Fruit fly (Drosophila melanogaster) whole organism, embryonic: ENCODE results near the gene CG14839.
A peak's percentile ranks its signal among the peaks of the same experiment; 100 is the strongest.

Source experiments
- ATbp ChIP-seq: fragments of 200-800 bp; sonication (Bioruptor generic); optimal IDR thresholded peaks from 2 replicates; lab custom pipeline; 2017; ENCODE audit warnings: missing biosample characterization, mild to moderate bottlenecking, missing genetic modification characterization, missing genetic modification reagents
- Awh ChIP-seq: fragments of 200-800 bp; sonication (Bioruptor generic); IDR thresholded peaks from 2 replicates; pipeline ENCODE4, ENCODE4 v1.3.6; 2022; ENCODE audit warnings: missing biosample characterization, missing genetic modification characterization
- B-H2 ChIP-seq: fragments of 200-800 bp; sonication (Bioruptor generic); optimal IDR thresholded peaks from 2 replicates; lab custom pipeline; 2018; ENCODE audit warnings: missing biosample characterization, mild to moderate bottlenecking, missing genetic modification characterization
- BtbVII ChIP-seq: fragments of 200-800 bp; sonication (Bioruptor generic); optimal IDR thresholded peaks from 3 replicates; lab custom pipeline; 2017; ENCODE audit warnings: missing biosample characterization, mild to moderate bottlenecking, missing genetic modification characterization
- CG10654 ChIP-seq: fragments of 200-800 bp; sonication (Bioruptor generic); optimal IDR thresholded peaks from 2 replicates; lab custom pipeline; 2016; ENCODE audit warnings: missing biosample characterization, missing genetic modification characterization
- CG10979 ChIP-seq: fragments of 200-800 bp; sonication (Bioruptor generic); optimal IDR thresholded peaks from 2 replicates; lab custom pipeline; 2018; ENCODE audit warnings: missing biosample characterization, mild to moderate bottlenecking, missing genetic modification characterization, moderate library complexity
- CG11504 ChIP-seq: fragments of 200-800 bp; sonication (Bioruptor generic); optimal IDR thresholded peaks from 3 replicates; lab custom pipeline; 2019; ENCODE audit warnings: missing biosample characterization, mild to moderate bottlenecking, missing genetic modification characterization, moderate library complexity
- CG12659 ChIP-seq: fragments of 200-800 bp; sonication (Bioruptor generic); optimal IDR thresholded peaks from 3 replicates; lab custom pipeline; 2017; ENCODE audit warnings: mild to moderate bottlenecking, missing biosample characterization, missing genetic modification reagents, missing genetic modification characterization
- CG12744 ChIP-seq: fragments of 200-800 bp; sonication (Bioruptor generic); optimal IDR thresholded peaks from 2 replicates; lab custom pipeline; 2016; ENCODE audit warnings: missing biosample characterization, missing genetic modification characterization
- CG13775 ChIP-seq: fragments of 200-800 bp; sonication (Bioruptor generic); optimal IDR thresholded peaks from 3 replicates; lab custom pipeline; 2017; ENCODE audit warnings: missing biosample characterization, mild to moderate bottlenecking, missing genetic modification characterization
- CG15601 ChIP-seq: fragments of 200-800 bp; sonication (Bioruptor generic); optimal IDR thresholded peaks from 3 replicates; lab custom pipeline; 2019; ENCODE audit warnings: missing biosample characterization, mild to moderate bottlenecking, missing genetic modification characterization, moderate library complexity
- CG1603 ChIP-seq: fragments of 200-800 bp; sonication (Bioruptor generic); optimal IDR thresholded peaks from 2 replicates; lab custom pipeline; 2019; ENCODE audit warnings: missing biosample characterization, mild to moderate bottlenecking, missing genetic modification characterization, moderate library complexity
- CG17359 ChIP-seq: fragments of 200-800 bp; sonication (Bioruptor generic); optimal IDR thresholded peaks from 3 replicates; lab custom pipeline; 2018; ENCODE audit warnings: missing biosample characterization, mild to moderate bottlenecking, missing genetic modification characterization, moderate library complexity
- CG17361 ChIP-seq: fragments of 200-800 bp; sonication (Bioruptor generic); IDR thresholded peaks from 3 replicates; pipeline ENCODE4 v1.3.6; 2022; ENCODE audit warnings: missing biosample characterization, missing genetic modification characterization
- CG2712 ChIP-seq: fragments of 200-800 bp; optimal IDR thresholded peaks from 3 replicates; lab custom pipeline; 2019; ENCODE audit warnings: missing biosample characterization, mild to moderate bottlenecking, missing genetic modification characterization, moderate library complexity
- CG34376 ChIP-seq: fragments of 200-800 bp; sonication (Bioruptor generic); optimal IDR thresholded peaks from 2 replicates; lab custom pipeline; 2018; ENCODE audit warnings: missing biosample characterization, mild to moderate bottlenecking, missing genetic modification characterization
- CG4424 ChIP-seq: fragments of 200-800 bp; sonication (Bioruptor generic); optimal IDR thresholded peaks from 3 replicates; lab custom pipeline; 2016; ENCODE audit warnings: missing biosample characterization, missing genetic modification characterization
- CG4707 ChIP-seq: fragments of 200-800 bp; sonication (Bioruptor generic); optimal IDR thresholded peaks from 2 replicates; lab custom pipeline; 2018; ENCODE audit warnings: missing biosample characterization, mild to moderate bottlenecking, missing genetic modification characterization, moderate library complexity
- CG5180 ChIP-seq: fragments of 200-800 bp; sonication (Bioruptor generic); optimal IDR thresholded peaks from 3 replicates; lab custom pipeline; 2017; ENCODE audit warnings: missing biosample characterization, missing genetic modification characterization, mild to moderate bottlenecking, moderate library complexity, missing genetic modification reagents
- CG7271 ChIP-seq: fragments of 200-800 bp; sonication (Bioruptor generic); optimal IDR thresholded peaks from 2 replicates; lab custom pipeline; 2018; ENCODE audit warnings: missing biosample characterization, mild to moderate bottlenecking, missing genetic modification characterization, moderate library complexity
- CG7372 ChIP-seq: fragments of 200-800 bp; sonication (Bioruptor generic); IDR thresholded peaks from 2 replicates; pipeline ENCODE4 v1.3.6; 2022; ENCODE audit warnings: missing biosample characterization, missing genetic modification characterization
- CG7839 ChIP-seq: fragments of 200-800 bp; sonication (Bioruptor generic); optimal IDR thresholded peaks from 3 replicates; lab custom pipeline; 2018; ENCODE audit warnings: missing biosample characterization, mild to moderate bottlenecking, missing genetic modification characterization, moderate library complexity
- CG8089 ChIP-seq: fragments of 200-800 bp; sonication (Bioruptor generic); optimal IDR thresholded peaks from 3 replicates; lab custom pipeline; 2016; ENCODE audit warnings: missing biosample characterization, missing genetic modification characterization
- CG9437 ChIP-seq: fragments of 200-800 bp; sonication (Bioruptor generic); optimal IDR thresholded peaks from 2 replicates; lab custom pipeline; 2018; ENCODE audit warnings: missing biosample characterization, mild to moderate bottlenecking, missing genetic modification characterization
- CHES-1-like ChIP-seq: fragments of 200-800 bp; sonication (Bioruptor generic); optimal IDR thresholded peaks from 2 replicates; lab custom pipeline; 2016; ENCODE audit warnings: missing biosample characterization, missing genetic modification characterization
- D ChIP-seq, 2 experiments: fragments of 200-800 bp in 1 of 2; fragments of >200 bp in 1 of 2; sonication (Bioruptor generic) in 1 of 2; optimal IDR thresholded peaks; 2 replicates in 1 of 2; 3 replicates in 1 of 2; lab custom pipeline; 2017; ENCODE audit warnings: mild to moderate bottlenecking in 1 of 2, missing biosample characterization in 1 of 2, missing genetic modification characterization in 1 of 2, missing genetic modification reagents in 1 of 2
- Dek ChIP-seq: fragments of 200-800 bp; sonication (Bioruptor generic); optimal IDR thresholded peaks from 3 replicates; lab custom pipeline; 2019; ENCODE audit warnings: missing biosample characterization, mild to moderate bottlenecking, missing genetic modification characterization, moderate library complexity
- Doc2 ChIP-seq: fragments of 200-800 bp; sonication (Bioruptor generic); IDR thresholded peaks from 2 replicates; pipeline ENCODE4 v1.3.6; 2022; ENCODE audit warnings: missing biosample characterization, missing genetic modification characterization
- Dp ChIP-seq: fragments of 200-800 bp; sonication (Bioruptor generic); optimal IDR thresholded peaks from 2 replicates; lab custom pipeline; 2018; ENCODE audit warnings: missing biosample characterization, mild to moderate bottlenecking, missing genetic modification characterization, moderate library complexity
- E2f2 ChIP-seq: fragments of 200-800 bp; sonication (Bioruptor generic); IDR thresholded peaks from 2 replicates; pipeline ENCODE4 v1.3.6; 2022; ENCODE audit warnings: missing biosample characterization, missing genetic modification characterization
- Elba2 ChIP-seq: fragments of 200-800 bp; sonication (Bioruptor generic); optimal IDR thresholded peaks from 3 replicates; lab custom pipeline; 2016; ENCODE audit warnings: missing biosample characterization, missing genetic modification characterization
- HLH54F ChIP-seq: fragments of 200-800 bp; sonication (Bioruptor generic); optimal IDR thresholded peaks from 3 replicates; lab custom pipeline; 2016; ENCODE audit warnings: missing biosample characterization, missing genetic modification characterization
- Hr3 ChIP-seq: fragments of 200-800 bp; sonication (Bioruptor generic); optimal IDR thresholded peaks from 3 replicates; lab custom pipeline; 2016; ENCODE audit warnings: missing biosample characterization, missing genetic modification characterization
- MTF-1 ChIP-seq: fragments of 200-800 bp; sonication (Bioruptor generic); optimal IDR thresholded peaks from 2 replicates; lab custom pipeline; 2018; ENCODE audit warnings: missing biosample characterization, mild to moderate bottlenecking, missing genetic modification characterization, borderline replicate concordance
- Med ChIP-seq: fragments of 200-800 bp; sonication (Bioruptor generic); peaks from one replicate; lab custom pipeline; 2016; ENCODE audit warnings: missing biosample characterization, missing genetic modification characterization, mild to moderate bottlenecking, inconsistent platforms, moderate library complexity
- NC2α ChIP-seq: fragments of 200-800 bp; sonication (Bioruptor generic); optimal IDR thresholded peaks from 2 replicates; lab custom pipeline; 2016; ENCODE audit warnings: missing biosample characterization, missing genetic modification characterization
- NfI ChIP-seq: fragments of 200-800 bp; sonication (Bioruptor generic); optimal IDR thresholded peaks from 3 replicates; lab custom pipeline; 2018; ENCODE audit warnings: missing biosample characterization, mild to moderate bottlenecking, missing genetic modification characterization, moderate library complexity
- PHDP ChIP-seq: fragments of 200-800 bp; sonication (Bioruptor generic); optimal IDR thresholded peaks from 3 replicates; lab custom pipeline; 2018; ENCODE audit warnings: missing biosample characterization, mild to moderate bottlenecking, missing genetic modification characterization, moderate library complexity
- Sox100B ChIP-seq: fragments of 200-800 bp; sonication (Bioruptor generic); optimal IDR thresholded peaks from 3 replicates; lab custom pipeline; 2018; ENCODE audit warnings: missing biosample characterization, mild to moderate bottlenecking, missing genetic modification characterization
- Sox102F ChIP-seq: fragments of 200-800 bp; sonication (Bioruptor generic); optimal IDR thresholded peaks from 2 replicates; lab custom pipeline; 2018; ENCODE audit warnings: missing biosample characterization, mild to moderate bottlenecking, missing genetic modification characterization, moderate library complexity
- btn ChIP-seq: fragments of 200-800 bp; sonication (Bioruptor generic); optimal IDR thresholded peaks from 2 replicates; lab custom pipeline; 2016; ENCODE audit warnings: missing biosample characterization, missing genetic modification characterization
- dmrt99B ChIP-seq: fragments of 200-800 bp; sonication (Bioruptor generic); optimal IDR thresholded peaks from 2 replicates; lab custom pipeline; 2018; ENCODE audit warnings: missing biosample characterization, mild to moderate bottlenecking, missing genetic modification characterization, moderate library complexity
- emc ChIP-seq: fragments of 200-800 bp; sonication (Bioruptor generic); optimal IDR thresholded peaks from 2 replicates; lab custom pipeline; 2016; ENCODE audit warnings: missing biosample characterization, missing genetic modification characterization
- ewg ChIP-seq: fragments of 200-800 bp; sonication (Bioruptor generic); optimal IDR thresholded peaks from 3 replicates; lab custom pipeline; 2017; ENCODE audit warnings: mild to moderate bottlenecking, missing biosample characterization, missing genetic modification reagents, missing genetic modification characterization
- gsb-n ChIP-seq: fragments of 200-800 bp; sonication (Bioruptor generic); optimal IDR thresholded peaks from 3 replicates; lab custom pipeline; 2018; ENCODE audit warnings: missing biosample characterization, mild to moderate bottlenecking, missing genetic modification characterization
- hbn ChIP-seq: fragments of 200-800 bp; sonication (Bioruptor generic); IDR thresholded peaks from 2 replicates; pipeline ENCODE4 v1.3.6; 2022; ENCODE audit warnings: missing biosample characterization, missing genetic modification characterization; ENCODE audit not compliant: partially characterized antibody
- nerfin-2 ChIP-seq: fragments of 200-800 bp; sonication (Bioruptor generic); IDR thresholded peaks from 2 replicates; pipeline ENCODE4 v1.3.6; 2022; ENCODE audit warnings: missing biosample characterization, missing genetic modification characterization; ENCODE audit not compliant: partially characterized antibody
- nmo ChIP-seq: fragments of 200-800 bp; sonication (Bioruptor generic); optimal IDR thresholded peaks from 2 replicates; lab custom pipeline; 2018; ENCODE audit warnings: missing biosample characterization, mild to moderate bottlenecking, missing genetic modification characterization, moderate library complexity
- pho ChIP-seq: fragments of 200-800 bp; sonication (Bioruptor generic); optimal IDR thresholded peaks from 2 replicates; lab custom pipeline; 2016; ENCODE audit warnings: missing biosample characterization, missing genetic modification characterization
- sima ChIP-seq: fragments of 200-800 bp; sonication (Bioruptor generic); optimal IDR thresholded peaks from 2 replicates; lab custom pipeline; 2016; ENCODE audit warnings: missing biosample characterization, missing genetic modification characterization

CG14839 gene

DNA sequence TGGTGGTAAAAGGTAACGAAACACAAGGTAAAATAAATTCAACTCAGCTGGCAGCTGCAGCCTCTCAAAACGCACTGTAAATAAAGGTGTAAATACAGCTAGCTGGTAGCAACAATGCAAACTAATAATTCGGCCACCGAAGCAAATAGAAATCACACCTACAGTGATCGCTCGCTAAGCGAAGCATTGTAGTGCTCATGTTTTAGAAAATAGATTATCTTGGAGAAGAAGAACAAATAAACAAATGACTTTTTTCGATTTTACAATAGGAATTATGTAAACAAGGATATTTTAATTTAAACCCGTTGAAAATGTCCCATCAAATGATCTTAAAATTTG, 22.2 kb downstream of the CG14839 start (continued):
- no peak for TF ChIP-seq Awh (GFP tag; lab: Robert Waterston, UW)
- TF ChIP-seq CG12659 (GFP tag; lab: Kevin White, UChicago): no peak
- TF ChIP-seq CG7372 (GFP tag; lab: Robert Waterston, UW): no peak
- TF ChIP-seq Sox102F (GFP tag; lab: Kevin White, UChicago): peak; percentile 40
- no peak for TF ChIP-seq CG8089 (GFP tag; lab: Kevin White, UChicago)
- TF ChIP-seq Dek (tag; lab: Kevin White, UChicago): peak; percentile 32
- peak; percentile 5 for TF ChIP-seq CG9437 (GFP tag; lab: Kevin White, UChicago)
- TF ChIP-seq BtbVII (GFP tag; lab: Kevin White, UChicago): no peak
- TF ChIP-seq CG4424 (GFP tag; lab: Kevin White, UChicago): no peak
- peak; percentile 1 for TF ChIP-seq HLH54F (GFP tag; lab: Kevin White, UChicago)
- TF ChIP-seq D (optimal IDR thresholded peaks at IDR 0.05; lab: Kevin White, UChicago): no peak
- no peak for TF ChIP-seq D (GFP tag; optimal IDR thresholded peaks at IDR 0.05; lab: Kevin White, UChicago)
- TF ChIP-seq CG17359 (tag; lab: Kevin White, UChicago): peak; percentile 49
- no peak for TF ChIP-seq CG10654 (GFP tag; lab: Kevin White, UChicago)
- TF ChIP-seq CG34376 (GFP tag; lab: Kevin White, UChicago): no peak
- peak; percentile 15 for TF ChIP-seq CG4707
- TF ChIP-seq CG13775: no peak
- TF ChIP-seq CG15601 (tag; lab: Kevin White, UChicago): no peak
- TF ChIP-seq CG7839 (tag; lab: Kevin White, UChicago): peak; percentile 19
- TF ChIP-seq CG17361 (GFP tag; lab: Robert Waterston, UW): no peak
- TF ChIP-seq MTF-1 (GFP tag; lab: Kevin White, UChicago): peak; percentile 60
- TF ChIP-seq Sox100B (GFP tag; lab: Kevin White, UChicago): peak; percentile 51
- TF ChIP-seq sima (GFP tag; lab: Kevin White, UChicago): peak; percentile 4
- peak; percentile 44 for TF ChIP-seq CG11504 (tag; lab: Kevin White, UChicago)
- TF ChIP-seq btn (GFP tag; lab: Kevin White, UChicago): peak; percentile 5
- TF ChIP-seq Doc2: no peak
- no peak for TF ChIP-seq nerfin-2 (GFP tag; lab: Robert Waterston, UW)
- no peak for TF ChIP-seq ewg
- no peak for TF ChIP-seq E2f2 (GFP tag; lab: Robert Waterston, UW)
- TF ChIP-seq CG1603: peak; percentile 45
- no peak for TF ChIP-seq gsb-n (tag; lab: Kevin White, UChicago)
- TF ChIP-seq B-H2 (GFP tag; lab: Kevin White, UChicago): no peak
- TF ChIP-seq nmo (GFP tag; lab: Kevin White, UChicago): peak; percentile 24
- no peak for TF ChIP-seq CHES-1-like (GFP tag; lab: Kevin White, UChicago)
- TF ChIP-seq Dp (GFP tag; lab: Kevin White, UChicago): no peak
- peak; percentile 34 for TF ChIP-seq pho
- TF ChIP-seq CG7271 (tag; lab: Kevin White, UChicago): peak; percentile 6
- no peak for TF ChIP-seq Elba2 (GFP tag; lab: Kevin White, UChicago)
- TF ChIP-seq CG12744 (GFP tag; lab: Kevin White, UChicago): no peak
- peak; percentile 10 for TF ChIP-seq CG5180 (GFP tag; lab: Kevin White, UChicago)
- TF ChIP-seq ATbp (GFP tag; lab: Kevin White, UChicago): peak; percentile 82
- TF ChIP-seq NfI (GFP tag; lab: Kevin White, UChicago): no peak
- TF ChIP-seq hbn (GFP tag; lab: Robert Waterston, UW): no peak
- TF ChIP-seq dmrt99B (tag; lab: Kevin White, UChicago): peak; percentile 29
- TF ChIP-seq PHDP (tag; lab: Kevin White, UChicago): peak; percentile 18
- no peak for TF ChIP-seq NC2α
- TF ChIP-seq CG10979 (tag; lab: Kevin White, UChicago): no peak
- no peak for TF ChIP-seq Hr3 (GFP tag; lab: Kevin White, UChicago)
- TF ChIP-seq CG2712: peak; percentile 24
- TF ChIP-seq emc (GFP tag; lab: Kevin White, UChicago): no peak
- TF ChIP-seq Med: peak; percentile 75
